Worm (Caenorhabditis elegans) whole organism, L1 larva: ENCODE results near the gene oat-1.

Source experiments
- C04F5.9 ChIP-seq: sonication (generic microtip); optimal IDR thresholded peaks from 2 replicates; lab custom pipeline; 2016; ENCODE audit warnings: missing genetic modification characterization, missing compliant biosample characterization
- C16A3.4 ChIP-seq: fragments of 150-350 bp; optimal IDR thresholded peaks from 2 replicates; lab custom pipeline; 2014; ENCODE audit warnings: missing biosample characterization, missing genetic modification characterization
- alr-1 ChIP-seq: fragments of 200-800 bp; sonication (Bioruptor generic); optimal IDR thresholded peaks from 2 replicates; lab custom pipeline; 2018; ENCODE audit warnings: borderline replicate concordance, mild to moderate bottlenecking, missing genetic modification characterization, missing compliant biosample characterization
- aly-2 ChIP-seq: fragments of 150-350 bp; optimal IDR thresholded peaks from 2 replicates; lab custom pipeline; 2014; ENCODE audit warnings: missing biosample characterization, missing genetic modification characterization
- ceh-82 ChIP-seq, 3 experiments: fragments of 150-350 bp in 1 of 3; sonication (generic microtip) in 2 of 3; optimal IDR thresholded peaks; 2 replicates each; lab custom pipeline; 2014 to 2017; ENCODE audit warnings: missing biosample characterization in 3 of 3, missing genetic modification characterization in 3 of 3
- dsc-1 ChIP-seq: sonication (generic microtip); optimal IDR thresholded peaks from 2 replicates; lab custom pipeline; 2016; ENCODE audit warnings: mild to moderate bottlenecking, missing genetic modification characterization, missing compliant biosample characterization
- efl-1 ChIP-seq, 4 experiments: fragments of 150-350 bp; optimal IDR thresholded peaks in 3 of 4; peaks in 1 of 4; 1 replicate in 1 of 4; 2 replicates in 3 of 4; lab custom pipeline; 2014; ENCODE audit warnings: missing biosample characterization in 2 of 4, missing genetic modification characterization in 2 of 4, missing genetic modification reagents in 2 of 4
- egl-13 ChIP-seq: sonication (generic microtip); optimal IDR thresholded peaks from 2 replicates; lab custom pipeline; 2016; ENCODE audit warnings: missing genotype, missing genetic modification reagents, missing genetic modification characterization, missing compliant biosample characterization
- elt-2 ChIP-seq: sonication (generic microtip); optimal IDR thresholded peaks from 2 replicates; lab custom pipeline; 2016; ENCODE audit warnings: missing genetic modification characterization, mild to moderate bottlenecking, inconsistent platforms, missing compliant biosample characterization, missing genetic modification reagents
- ets-5 ChIP-seq: fragments of 200-800 bp; sonication (Bioruptor generic); IDR thresholded peaks from 2 replicates; pipeline ENCODE4 v1.3.6; 2022; ENCODE audit warnings: missing genetic modification characterization, missing compliant biosample characterization
- fkh-4 ChIP-seq: sonication (generic microtip); optimal IDR thresholded peaks from 2 replicates; lab custom pipeline; 2016; ENCODE audit warnings: missing compliant biosample characterization, missing genetic modification characterization, borderline replicate concordance
- fkh-8 ChIP-seq: sonication (generic microtip); optimal IDR thresholded peaks from 2 replicates; lab custom pipeline; 2016; ENCODE audit warnings: mild to moderate bottlenecking, missing genetic modification characterization, missing compliant biosample characterization
- fos-1 ChIP-seq: fragments of 150-350 bp; optimal IDR thresholded peaks from 2 replicates; lab custom pipeline; 2014; ENCODE audit warnings: missing biosample characterization, missing genetic modification characterization
- hlh-17 ChIP-seq: fragments of 200-800 bp; sonication (Bioruptor generic); optimal IDR thresholded peaks from 2 replicates; lab custom pipeline; 2018; ENCODE audit warnings: missing genetic modification characterization, mild to moderate bottlenecking, missing compliant biosample characterization, moderate library complexity, borderline replicate concordance
- hpl-2 ChIP-seq: fragments of 150-350 bp; optimal IDR thresholded peaks from 2 replicates; lab custom pipeline; 2014; ENCODE audit warnings: missing biosample characterization, missing genetic modification reagents, missing genetic modification characterization
- isw-1 ChIP-seq: fragments of 200-800 bp; sonication (Bioruptor generic); IDR thresholded peaks from 2 replicates; pipeline ENCODE4 v1.3.6; 2022; ENCODE audit warnings: missing genetic modification characterization, missing compliant biosample characterization
- jun-1 ChIP-seq: fragments of 150-350 bp; optimal IDR thresholded peaks from 2 replicates; lab custom pipeline; 2014; ENCODE audit warnings: missing biosample characterization, missing genetic modification reagents, missing genetic modification characterization
- lin-13 ChIP-seq: fragments of 150-350 bp; optimal IDR thresholded peaks from 2 replicates; lab custom pipeline; 2014; ENCODE audit warnings: missing biosample characterization, missing genetic modification reagents, missing genetic modification characterization
- lin-35 ChIP-seq, 2 experiments: fragments of 150-350 bp; optimal IDR thresholded peaks; 2 replicates each; lab custom pipeline; 2014; ENCODE audit warnings: missing biosample characterization in 2 of 2, missing genetic modification characterization in 2 of 2, missing genetic modification reagents in 2 of 2
- lsy-2 ChIP-seq, 2 experiments: fragments of 150-350 bp; optimal IDR thresholded peaks; 2 replicates each; lab custom pipeline; 2014; ENCODE audit warnings: missing biosample characterization in 2 of 2, missing genetic modification characterization in 2 of 2
- mab-9 ChIP-seq: fragments of 200-800 bp; sonication (Bioruptor generic); IDR thresholded peaks from 2 replicates; pipeline ENCODE4 v1.3.6; 2022; ENCODE audit warnings: missing genetic modification reagents, missing genetic modification characterization, missing compliant biosample characterization
- mdl-1 ChIP-seq, 2 experiments: fragments of 150-350 bp; optimal IDR thresholded peaks; 2 replicates each; lab custom pipeline; 2014 to 2017; ENCODE audit warnings: missing biosample characterization in 2 of 2, missing genetic modification characterization in 2 of 2, inconsistent platforms in 1 of 2
- mep-1 ChIP-seq: fragments of 150-350 bp; optimal IDR thresholded peaks from 2 replicates; lab custom pipeline; 2014; ENCODE audit warnings: missing biosample characterization, missing genetic modification characterization
- nhr-20 ChIP-seq: sonication (generic microtip); optimal IDR thresholded peaks from 2 replicates; lab custom pipeline; 2016; ENCODE audit warnings: mild to moderate bottlenecking, missing genetic modification characterization, missing compliant biosample characterization
- nhr-28 ChIP-seq: fragments of 150-350 bp; optimal IDR thresholded peaks from 2 replicates; lab custom pipeline; 2014; ENCODE audit warnings: missing biosample characterization, missing genetic modification characterization
- nhr-47 ChIP-seq: sonication (generic microtip); optimal IDR thresholded peaks from 2 replicates; lab custom pipeline; 2016; ENCODE audit warnings: mild to moderate bottlenecking, missing genetic modification characterization, moderate library complexity, missing compliant biosample characterization
- nhr-76 ChIP-seq: sonication (generic microtip); optimal IDR thresholded peaks from 2 replicates; lab custom pipeline; 2017; ENCODE audit warnings: missing biosample characterization, missing genetic modification characterization
- nhr-84 ChIP-seq: sonication (generic microtip); optimal IDR thresholded peaks from 2 replicates; lab custom pipeline; 2017; ENCODE audit warnings: missing biosample characterization, missing genetic modification characterization
- nhr-85 ChIP-seq: sonication (generic microtip); peaks from one replicate; lab custom pipeline; 2016; ENCODE audit warnings: missing genetic modification characterization, inconsistent platforms, missing compliant biosample characterization
- pag-3 ChIP-seq: sonication (generic microtip); optimal IDR thresholded peaks from 2 replicates; lab custom pipeline; 2017; ENCODE audit warnings: missing genetic modification characterization, mild to moderate bottlenecking, missing compliant biosample characterization, antibody characterized with exemption, borderline replicate concordance; ENCODE audit not compliant: insufficient read depth
- rnt-1 ChIP-seq: sonication (generic microtip); optimal IDR thresholded peaks from 2 replicates; lab custom pipeline; 2016; ENCODE audit warnings: mild to moderate bottlenecking, missing genetic modification characterization, moderate library complexity, missing compliant biosample characterization
- skn-1 ChIP-seq: fragments of 150-350 bp; optimal IDR thresholded peaks from 2 replicates; lab custom pipeline; 2014; ENCODE audit warnings: missing biosample characterization, missing genetic modification characterization
- snpc-4 ChIP-seq: fragments of 150-350 bp; optimal IDR thresholded peaks from 2 replicates; lab custom pipeline; 2014; ENCODE audit warnings: missing biosample characterization, missing genetic modification characterization
- snu-23 ChIP-seq: sonication (generic microtip); optimal IDR thresholded peaks from 2 replicates; lab custom pipeline; 2016; ENCODE audit warnings: missing genetic modification characterization, missing compliant biosample characterization
- swsn-7 ChIP-seq: sonication (generic microtip); optimal IDR thresholded peaks from 2 replicates; lab custom pipeline; 2016; ENCODE audit warnings: missing genetic modification characterization, missing compliant biosample characterization
- unc-130 ChIP-seq: fragments of 150-350 bp; optimal IDR thresholded peaks from 2 replicates; lab custom pipeline; 2017; ENCODE audit warnings: missing biosample characterization, missing genetic modification characterization, inconsistent platforms
- unc-62 ChIP-seq: fragments of 150-350 bp; optimal IDR thresholded peaks from 2 replicates; lab custom pipeline; 2014; ENCODE audit warnings: missing biosample characterization, missing genetic modification reagents, missing genetic modification characterization
- unc-98 ChIP-seq: fragments of 200-800 bp; sonication (Bioruptor generic); IDR thresholded peaks from 2 replicates; pipeline ENCODE4 v1.3.6; 2022; ENCODE audit warnings: missing genetic modification characterization, missing compliant biosample characterization
- vab-15 ChIP-seq: sonication (generic microtip); optimal IDR thresholded peaks from 2 replicates; lab custom pipeline; 2017; ENCODE audit warnings: missing genotype, mild to moderate bottlenecking, missing genetic modification characterization, missing compliant biosample characterization
- zip-4 ChIP-seq: fragments of 200-800 bp; sonication (Bioruptor generic); optimal IDR thresholded peaks from 2 replicates; lab custom pipeline; 2018; ENCODE audit warnings: mild to moderate bottlenecking, missing genetic modification characterization, moderate library complexity, missing compliant biosample characterization
- ztf-4 ChIP-seq: fragments of 150-350 bp; optimal IDR thresholded peaks from 2 replicates; lab custom pipeline; 2014; ENCODE audit warnings: missing biosample characterization, missing genetic modification characterization

The oat-1 gene

ce11 chrIV:8488043-8488442, 15.7 kb upstream of the oat-1 start:
- TF ChIP-seq dsc-1 (tag; lab: Kevin White, UChicago), result no peak

- TF ChIP-seq ceh-82 (tag; optimal IDR thresholded peaks at IDR 0.05; lab: Kevin White, UChicago) (no peak), aly-2 (tag; lab: Kevin White, UChicago) (no peak), snu-23 (GFP tag; lab: Kevin White, UChicago) (no peak), alr-1 (tag; lab: Kevin White, UChicago) (no peak)
These were observed 14.8 kb upstream of the oat-1 start, which contains the start of gene srlf-3 for ce11 chrIV:8487183-8487582. Gene srlf-3 (plus strand): TSS chrIV:8487483.

ce11 chrIV:8481308-8481707, 8.9 kb upstream of the oat-1 start, which contains the start of gene spp-8:
Gene spp-8 (plus strand): TSS chrIV:8481664.
- peak; percentile 96 for TF ChIP-seq elt-2
- TF ChIP-seq mep-1 (tag; lab: Kevin White, UChicago), result no peak
- TF ChIP-seq nhr-76 (tag; lab: Kevin White, UChicago), result no peak
- no peak for TF ChIP-seq C04F5.9 (tag; lab: Kevin White, UChicago)
- TF ChIP-seq snu-23 (GFP tag; lab: Kevin White, UChicago), result no peak
- no peak for TF ChIP-seq egl-13 (tag; lab: Kevin White, UChicago)
- TF ChIP-seq unc-130 (tag; lab: Kevin White, UChicago), result no peak
- TF ChIP-seq hlh-17 (GFP tag; lab: Kevin White, UChicago), result no peak
- TF ChIP-seq efl-1 (optimal IDR thresholded peaks at IDR 0.05; lab: Kevin White, UChicago), result no peak
- peak in 1 of 2 experiments; percentile 45 for TF ChIP-seq efl-1 (GFP tag; optimal IDR thresholded peaks at IDR 0.05 in 1 of 2; lab: Kevin White, UChicago)
- TF ChIP-seq ets-5, result no peak
- TF ChIP-seq mdl-1 (tag; optimal IDR thresholded peaks at IDR 0.05; lab: Kevin White, UChicago), result peak in 1 of 2 experiments; percentile 25
- TF ChIP-seq ztf-4 (tag; lab: Kevin White, UChicago), result no peak
- peak; percentile 48 for TF ChIP-seq nhr-20
- no peak for TF ChIP-seq unc-62 (GFP tag; lab: Kevin White, UChicago)
- TF ChIP-seq lin-35 (GFP tag; optimal IDR thresholded peaks at IDR 0.05; lab: Kevin White, UChicago), result peak in 1 of 2 experiments; percentile 45
- TF ChIP-seq skn-1 (tag; lab: Kevin White, UChicago), result no peak
- no peak for TF ChIP-seq rnt-1
- TF ChIP-seq lsy-2 (tag; optimal IDR thresholded peaks at IDR 0.05; lab: Kevin White, UChicago), result no peak
- TF ChIP-seq nhr-85 (tag; lab: Kevin White, UChicago), result no peak
- TF ChIP-seq fkh-4 (tag; lab: Kevin White, UChicago), result no peak
- no peak for TF ChIP-seq swsn-7 (tag; lab: Kevin White, UChicago)
- no peak for TF ChIP-seq fkh-8 (tag; lab: Kevin White, UChicago)
- TF ChIP-seq vab-15 (tag; lab: Kevin White, UChicago), result no peak
- no peak for TF ChIP-seq snpc-4 (tag; lab: Kevin White, UChicago)
- no peak for TF ChIP-seq nhr-28 (tag; lab: Kevin White, UChicago)
- TF ChIP-seq nhr-47 (tag; lab: Kevin White, UChicago), result no peak
- no peak for TF ChIP-seq zip-4 (GFP tag; lab: Kevin White, UChicago)
- TF ChIP-seq C16A3.4 (tag; lab: Kevin White, UChicago), result no peak
- no peak for TF ChIP-seq lin-13 (GFP tag; lab: Kevin White, UChicago)
- no peak for TF ChIP-seq isw-1 (GFP tag; lab: Robert Waterston, UW)
- TF ChIP-seq nhr-84 (tag; lab: Kevin White, UChicago), result no peak
- TF ChIP-seq mab-9 (GFP tag; lab: Robert Waterston, UW), result no peak
- no peak for TF ChIP-seq unc-98
- TF ChIP-seq jun-1 (tag; lab: Kevin White, UChicago), result no peak
- TF ChIP-seq pag-3 (tag; lab: Kevin White, UChicago), result no peak
- no peak for TF ChIP-seq fos-1 (tag; lab: Kevin White, UChicago)
- no peak for TF ChIP-seq aly-2 (tag; lab: Kevin White, UChicago)
- TF ChIP-seq hpl-2 (GFP tag; lab: Kevin White, UChicago), result no peak
